Fruit fly (Drosophila melanogaster): ENCODE data around the gene CG13895.

The CG13895 gene

dm6 chr3L:739357-740130, 31.5 kb upstream of the CG13895 start:
- TF ChIP-seq cnc (optimal IDR thresholded peaks at IDR 0.05), result no peak
- TF ChIP-seq CG14711 (tag; optimal IDR thresholded peaks at IDR 0.05), result peak; percentile 3
- TF ChIP-seq CG7045 (GFP tag; optimal IDR thresholded peaks at IDR 0.05), result no peak

dm6 chr3L:738523-739356, 30.7 kb upstream of the CG13895 start:
- TF ChIP-seq Crg-1 (GFP tag; optimal IDR thresholded peaks at IDR 0.05) (peak; percentile 86), tj (GFP tag; optimal IDR thresholded peaks at IDR 0.05) (peak; percentile 87), cnc (optimal IDR thresholded peaks at IDR 0.05) (no peak), CG14711 (tag; optimal IDR thresholded peaks at IDR 0.05) (peak; percentile 94), Mnt (GFP tag; optimal IDR thresholded peaks at IDR 0.05) (peak; percentile 76), CG11617 (GFP tag; optimal IDR thresholded peaks at IDR 0.05) (peak; percentile 96), Clk (GFP tag; optimal IDR thresholded peaks at IDR 0.05) (peak; percentile 93), CG1620 (GFP tag; optimal IDR thresholded peaks at IDR 0.05) (peak; percentile 86), Hr96 (GFP tag; optimal IDR thresholded peaks at IDR 0.05) (peak; percentile 61), bab1 (GFP tag; optimal IDR thresholded peaks at IDR 0.05) (peak; percentile 99), CG12768 (GFP tag; optimal IDR thresholded peaks at IDR 0.05) (peak; percentile 96), pad (GFP tag; optimal IDR thresholded peaks at IDR 0.05) (peak; percentile 84), kay (GFP tag; ENCODE audit: borderline replicate concordance) (no peak), CG7101 (tag; optimal IDR thresholded peaks at IDR 0.05) (peak; percentile 96), toe (GFP tag; optimal IDR thresholded peaks at IDR 0.05) (peak; percentile 85), cic (GFP tag; optimal IDR thresholded peaks at IDR 0.05) (peak; percentile 66), CG33017 (tag; optimal IDR thresholded peaks at IDR 0.05) (peak; percentile 97), ovo (GFP tag; optimal IDR thresholded peaks at IDR 0.05) (peak; percentile 90), CG5204 (GFP tag; optimal IDR thresholded peaks at IDR 0.05) (peak; percentile 87), CG7045 (GFP tag; optimal IDR thresholded peaks at IDR 0.05) (peak; percentile 96)

dm6 chr3L:737445-738116, 29.6 kb upstream of the CG13895 start:
- TF ChIP-seq kay (GFP tag; ENCODE audit: borderline replicate concordance) (no peak), CG5204 (GFP tag; optimal IDR thresholded peaks at IDR 0.05) (no peak), ovo (GFP tag; optimal IDR thresholded peaks at IDR 0.05) (no peak), cic (GFP tag; optimal IDR thresholded peaks at IDR 0.05) (no peak), Crg-1 (GFP tag; optimal IDR thresholded peaks at IDR 0.05) (no peak), Clk (GFP tag; optimal IDR thresholded peaks at IDR 0.05) (no peak), pad (GFP tag; optimal IDR thresholded peaks at IDR 0.05) (no peak), CG12768 (GFP tag; optimal IDR thresholded peaks at IDR 0.05) (no peak), CG7101 (tag; optimal IDR thresholded peaks at IDR 0.05) (no peak), bab1 (GFP tag; optimal IDR thresholded peaks at IDR 0.05) (no peak), toe (GFP tag; optimal IDR thresholded peaks at IDR 0.05) (no peak), tj (GFP tag; optimal IDR thresholded peaks at IDR 0.05) (no peak), CG33017 (tag; optimal IDR thresholded peaks at IDR 0.05) (no peak), CG7045 (GFP tag; optimal IDR thresholded peaks at IDR 0.05) (no peak), CG11617 (GFP tag; optimal IDR thresholded peaks at IDR 0.05) (no peak)

- no peak for TF ChIP-seq CG14711 (tag; optimal IDR thresholded peaks at IDR 0.05)
- TF ChIP-seq CG5204 (GFP tag; optimal IDR thresholded peaks at IDR 0.05), result no peak
- TF ChIP-seq Hr96 (GFP tag; optimal IDR thresholded peaks at IDR 0.05), result no peak
- no peak for TF ChIP-seq pad (GFP tag; optimal IDR thresholded peaks at IDR 0.05)
These were observed 28.6 kb upstream of the CG13895 start for dm6 chr3L:736542-737166.

dm6 chr3L:735948-736347, 27.9 kb upstream of the CG13895 start:
- no peak for TF ChIP-seq kay (GFP tag; ENCODE audit: borderline replicate concordance)

- TF ChIP-seq CG7101 (tag; optimal IDR thresholded peaks at IDR 0.05), result no peak
- no peak for TF ChIP-seq pad (GFP tag; optimal IDR thresholded peaks at IDR 0.05)
- no peak for TF ChIP-seq toe (GFP tag; optimal IDR thresholded peaks at IDR 0.05)
- no peak for TF ChIP-seq cic (GFP tag; optimal IDR thresholded peaks at IDR 0.05)
- no peak for TF ChIP-seq Clk (GFP tag; optimal IDR thresholded peaks at IDR 0.05)
- TF ChIP-seq cnc (optimal IDR thresholded peaks at IDR 0.05), result no peak
- no peak for TF ChIP-seq Crg-1 (GFP tag; optimal IDR thresholded peaks at IDR 0.05)
- no peak for TF ChIP-seq CG11617 (GFP tag; optimal IDR thresholded peaks at IDR 0.05)
- no peak for TF ChIP-seq kay (GFP tag; ENCODE audit: borderline replicate concordance)
- no peak for TF ChIP-seq Mnt (GFP tag; optimal IDR thresholded peaks at IDR 0.05)
- no peak for TF ChIP-seq CG7045 (GFP tag; optimal IDR thresholded peaks at IDR 0.05)
- TF ChIP-seq ovo (GFP tag; optimal IDR thresholded peaks at IDR 0.05), result no peak
- no peak for TF ChIP-seq Hr96 (GFP tag; optimal IDR thresholded peaks at IDR 0.05)
- TF ChIP-seq CG33017 (tag; optimal IDR thresholded peaks at IDR 0.05), result no peak
These were observed 27.3 kb upstream of the CG13895 start for dm6 chr3L:735315-735714.
